Fruit fly (Drosophila melanogaster) whole organism, pupa: Measurements from ENCODE around the gene Trissin.

Experiments used
- CG12605 ChIP-seq: fragments of 200-800 bp; sonication (Bioruptor generic); IDR thresholded peaks from 2 replicates; pipeline ENCODE4 v1.3.6; 2022; ENCODE audit warnings: missing biosample characterization, missing genetic modification characterization
- CG32121 ChIP-seq: fragments of 200-800 bp; sonication (Bioruptor generic); IDR thresholded peaks from 2 replicates; pipeline ENCODE4 v1.3.6; 2022; ENCODE audit warnings: missing biosample characterization, missing genetic modification characterization
- CG4496 ChIP-seq: fragments of 200-800 bp; sonication (Bioruptor generic); IDR thresholded peaks from 3 replicates; pipeline ENCODE4 v1.3.6; 2022; ENCODE audit warnings: missing biosample characterization, missing genetic modification characterization
- CG8159 ChIP-seq: fragments of 200-800 bp; sonication (Bioruptor generic); optimal IDR thresholded peaks from 3 replicates; lab custom pipeline; 2018; ENCODE audit warnings: missing biosample characterization, mild to moderate bottlenecking, missing genetic modification characterization, moderate library complexity
- CG8301 ChIP-seq: fragments of 200-800 bp; sonication (Bioruptor generic); optimal IDR thresholded peaks from 2 replicates; lab custom pipeline; 2018; ENCODE audit warnings: missing biosample characterization, mild to moderate bottlenecking, missing genetic modification characterization
- Pif1B ChIP-seq: fragments of 200-800 bp; sonication (Bioruptor generic); optimal IDR thresholded peaks from 3 replicates; lab custom pipeline; 2016; ENCODE audit warnings: missing biosample characterization, missing genetic modification characterization
- fd96Ca ChIP-seq: fragments of 200-800 bp; sonication (Bioruptor generic); IDR thresholded peaks from 3 replicates; pipeline ENCODE4 v1.3.6; 2022; ENCODE audit warnings: missing biosample characterization, missing genetic modification characterization

dm6 chr3R:15509817-15510216 lies 24.6 kb upstream of the Trissin start, which contains the start of gene CG44013:
- TF ChIP-seq fd96Ca (GFP tag; lab: Robert Waterston, UW) = no peak
- no peak for TF ChIP-seq Pif1B (GFP tag; lab: Kevin White, UChicago)
- no peak for TF ChIP-seq CG32121
- no peak for TF ChIP-seq CG8301 (tag; lab: Kevin White, UChicago)
- TF ChIP-seq CG4496 (GFP tag; lab: Robert Waterston, UW) = no peak
- TF ChIP-seq CG8159 (tag; lab: Kevin White, UChicago) = no peak
- TF ChIP-seq CG12605 (GFP tag; lab: Robert Waterston, UW) = no peak
